Fruit fly (Drosophila melanogaster) S2 (cell line): ENCODE results near the gene CG4325.

Experiments
- CG8478 ChIP-seq: fragments of >200 bp; optimal IDR thresholded peaks from 2 replicates; lab custom pipeline; 2018
- CTCF ChIP-seq, 2 experiments: fragments of >200 bp; optimal IDR thresholded peaks; 2 replicates each; lab custom pipeline; 2018

DNA sequence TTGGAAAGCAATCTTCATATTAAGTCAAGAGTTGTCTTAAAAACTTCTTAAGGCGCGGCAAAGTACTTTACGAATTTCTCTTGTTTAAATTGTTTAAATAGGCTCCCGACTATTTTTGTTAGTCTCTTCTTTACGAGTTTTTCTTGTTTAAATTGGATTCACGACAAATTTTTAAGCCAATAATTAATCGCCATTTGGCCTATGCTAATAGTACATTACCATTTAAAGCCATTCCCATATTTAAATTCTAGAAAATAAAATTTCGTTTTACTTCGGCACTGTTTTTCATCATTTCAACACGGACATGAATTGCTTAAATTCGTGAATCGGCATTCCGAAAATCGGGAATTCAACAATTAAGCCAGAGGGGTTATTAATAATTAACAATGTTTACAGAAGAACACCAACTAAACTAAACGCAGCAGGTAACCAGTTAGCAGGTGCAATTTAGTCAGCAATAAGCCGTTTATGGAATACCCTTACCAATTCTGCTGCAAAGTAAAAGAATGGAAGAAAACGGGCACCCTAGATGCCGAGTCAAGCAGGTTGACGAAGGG is 34.1 kb downstream of the CG4325 start:
- TF ChIP-seq CTCF (optimal IDR thresholded peaks at IDR 0.05; lab: Kevin White, UChicago) (no peak), CG8478 (lab: Kevin White, UChicago) (no peak)
